Worm (Caenorhabditis elegans): Measurements from ENCODE around the gene srp-6.

DNA sequence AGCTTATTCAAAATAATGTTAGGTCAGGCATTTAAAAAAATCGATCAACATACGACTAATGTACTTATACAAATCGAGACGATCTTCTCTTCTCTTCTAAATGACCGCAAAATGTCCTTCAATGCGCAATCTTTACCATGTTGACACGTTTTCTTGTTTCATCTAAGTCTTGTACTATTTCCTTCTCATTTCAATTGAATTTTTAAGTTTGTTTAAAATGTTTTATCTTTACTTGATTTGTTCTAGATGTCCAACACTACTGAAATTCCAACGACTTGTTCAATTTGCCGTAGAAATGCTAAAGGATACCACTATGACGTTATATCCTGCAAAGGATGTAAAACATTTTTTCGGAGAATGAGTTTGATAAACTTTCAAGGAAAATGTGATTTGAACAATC, 44.0 kb downstream of the srp-6 start, which contains the start of the genes nhr-263 and nhr-148:
- TF ChIP-seq nhr-11 (tag; optimal IDR thresholded peaks at IDR 0.05), result no peak
- TF ChIP-seq F13H6.1 (tag; optimal IDR thresholded peaks at IDR 0.05), result no peak
- no peak for TF ChIP-seq unc-55 (GFP tag; optimal IDR thresholded peaks at IDR 0.05)
- TF ChIP-seq ceh-82 (tag; optimal IDR thresholded peaks at IDR 0.05), result no peak

All from whole organism, L2 larva.